Worm (Caenorhabditis elegans) whole organism, L4/young adult: ENCODE data around the gene F08D12.4.

ENCODE experiments used
- W03F9.2 ChIP-seq: fragments of 150-350 bp; optimal IDR thresholded peaks from 2 replicates; lab custom pipeline; 2014; ENCODE audit warnings: missing biosample characterization, missing genetic modification characterization
- him-1 ChIP-seq: sonication (generic microtip); optimal IDR thresholded peaks from 2 replicates; lab custom pipeline; 2016; ENCODE audit warnings: missing genotype, missing genetic modification reagents, missing genetic modification characterization, missing compliant biosample characterization

ce11 chrII:2752999-2753398 is 24.9 kb upstream of the F08D12.4 start, which contains the start of gene F29A7.3:
- TF ChIP-seq him-1 (tag; lab: Kevin White, UChicago), result no peak
- no peak for TF ChIP-seq W03F9.2 (tag; lab: Kevin White, UChicago)
